Worm (Caenorhabditis elegans) whole organism, L2 larva: Measurements from ENCODE around the gene coq-8.

Source experiments
- blmp-1 ChIP-seq: sonication (generic microtip); optimal IDR thresholded peaks from 2 replicates; lab custom pipeline; 2017; ENCODE audit warnings: missing genetic modification characterization, mild to moderate bottlenecking, missing compliant biosample characterization, antibody characterized with exemption, moderate library complexity; ENCODE audit not compliant: insufficient read depth
- ceh-16 ChIP-seq: fragments of 150-350 bp; optimal IDR thresholded peaks from 2 replicates; lab custom pipeline; 2014; ENCODE audit warnings: missing biosample characterization, missing genetic modification characterization
- ceh-82 ChIP-seq: fragments of 150-350 bp; optimal IDR thresholded peaks from 2 replicates; lab custom pipeline; 2014; ENCODE audit warnings: missing biosample characterization, missing genetic modification characterization
- elt-3 ChIP-seq: sonication (generic microtip); optimal IDR thresholded peaks from 2 replicates; lab custom pipeline; 2017; ENCODE audit warnings: missing biosample characterization, missing genetic modification characterization
- fos-1 ChIP-seq: fragments of 150-350 bp; optimal IDR thresholded peaks from 2 replicates; lab custom pipeline; 2014; ENCODE audit warnings: missing biosample characterization, missing genetic modification characterization
- mdl-1 ChIP-seq, 2 experiments: fragments of 150-350 bp in 1 of 2; sonication (generic microtip) in 1 of 2; optimal IDR thresholded peaks; 2 replicates each; lab custom pipeline; 2017; ENCODE audit warnings: missing biosample characterization in 2 of 2, missing genetic modification characterization in 2 of 2
- nhr-11 ChIP-seq: fragments of 150-350 bp; optimal IDR thresholded peaks from 2 replicates; lab custom pipeline; 2014; ENCODE audit warnings: missing biosample characterization, missing genetic modification characterization
- nhr-12 ChIP-seq: fragments of 150-350 bp; optimal IDR thresholded peaks from 2 replicates; lab custom pipeline; 2014; ENCODE audit warnings: missing biosample characterization, missing genetic modification characterization
- nhr-237 ChIP-seq: fragments of 150-350 bp; optimal IDR thresholded peaks from 2 replicates; lab custom pipeline; 2014; ENCODE audit warnings: missing biosample characterization, missing genetic modification characterization
- zag-1 ChIP-seq: fragments of 150-350 bp; optimal IDR thresholded peaks from 2 replicates; lab custom pipeline; 2014; ENCODE audit warnings: missing biosample characterization, missing genetic modification characterization
- ztf-1 ChIP-seq: fragments of 200-800 bp; sonication (Bioruptor generic); conservative IDR thresholded peaks from 2 replicates; pipeline ENCODE4 v1.3.6; 2022; ENCODE audit warnings: missing genetic modification characterization, missing compliant biosample characterization

DNA sequence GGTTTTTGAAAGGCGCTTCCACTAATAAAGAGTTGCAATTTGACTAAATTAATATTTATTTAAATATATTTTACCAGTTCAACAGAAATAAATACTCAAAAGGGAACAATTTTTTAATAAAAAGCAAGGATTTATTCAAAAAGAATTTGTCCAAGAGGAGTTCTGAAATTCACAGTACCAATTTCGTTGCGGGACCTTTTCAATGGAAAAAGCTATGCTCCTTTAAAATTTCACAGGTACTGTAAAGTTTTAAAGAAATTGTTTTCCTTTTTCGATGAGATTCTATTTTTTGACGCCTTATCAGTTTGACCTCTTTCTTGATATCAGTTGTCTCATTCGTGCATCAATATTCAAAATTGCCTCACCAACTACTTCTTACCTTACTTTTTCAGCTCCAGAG, 37.0 kb downstream of the coq-8 start, which contains the start of gene tag-340:
- TF ChIP-seq fos-1 (tag; lab: Kevin White, UChicago) (peak; percentile 28), ceh-82 (tag; lab: Kevin White, UChicago) (no peak), mdl-1 (tag; optimal IDR thresholded peaks at IDR 0.05; lab: Kevin White, UChicago) (no peak), ceh-16 (tag; lab: Kevin White, UChicago) (no peak), blmp-1 (tag; lab: Kevin White, UChicago) (no peak), nhr-11 (tag; lab: Kevin White, UChicago) (no peak), ztf-1 (no peak), zag-1 (tag; lab: Kevin White, UChicago) (no peak), elt-3 (tag; lab: Kevin White, UChicago) (no peak), nhr-237 (no peak), nhr-12 (no peak)
